Worm (Caenorhabditis elegans) whole organism, L4 larva: Measurements from ENCODE around the gene C29F9.6.

Source experiments
- aly-2 ChIP-seq: sonication (generic microtip); optimal IDR thresholded peaks from 2 replicates; lab custom pipeline; 2018; ENCODE audit warnings: missing biosample characterization, missing genetic modification characterization
- fos-1 ChIP-seq: fragments of 150-350 bp; optimal IDR thresholded peaks from 2 replicates; lab custom pipeline; 2014; ENCODE audit warnings: missing biosample characterization, missing genetic modification characterization
- hlh-11 ChIP-seq: fragments of 200-800 bp; sonication (Bioruptor generic); optimal IDR thresholded peaks from 2 replicates; lab custom pipeline; 2018; ENCODE audit warnings: mild to moderate bottlenecking, missing genetic modification characterization, missing compliant biosample characterization
- mdt-29 ChIP-seq: fragments of 200-800 bp; sonication (Bioruptor generic); IDR thresholded peaks from 2 replicates; pipeline ENCODE4 v1.3.6; 2022; ENCODE audit warnings: missing genetic modification reagents, missing genetic modification characterization, missing compliant biosample characterization
- nhr-237 ChIP-seq: sonication (generic microtip); optimal IDR thresholded peaks from 2 replicates; lab custom pipeline; 2017; ENCODE audit warnings: missing biosample characterization, missing genetic modification characterization
- nhr-76 ChIP-seq: fragments of 150-350 bp; optimal IDR thresholded peaks from 2 replicates; lab custom pipeline; 2014; ENCODE audit warnings: missing biosample characterization, missing genetic modification characterization
- spr-1 ChIP-seq: sonication (generic microtip); optimal IDR thresholded peaks from 2 replicates; lab custom pipeline; 2016; ENCODE audit warnings: mild to moderate bottlenecking, missing genetic modification characterization, missing compliant biosample characterization
- unc-62 ChIP-seq, 3 experiments: fragments of 150-350 bp in 1 of 3; sonication (generic microtip); optimal IDR thresholded peaks in 2 of 3; peaks in 1 of 3; 1 replicate in 1 of 3; 2 replicates in 2 of 3; lab custom pipeline; 2014 to 2017; ENCODE audit warnings: missing biosample characterization in 3 of 3, missing genetic modification characterization in 3 of 3, missing genetic modification reagents in 3 of 3, missing genotype in 1 of 3
- zag-1 ChIP-seq: fragments of 150-350 bp; optimal IDR thresholded peaks from 2 replicates; lab custom pipeline; 2014; ENCODE audit warnings: missing biosample characterization, missing genetic modification characterization

- no peak for TF ChIP-seq nhr-237 (tag; lab: Kevin White, UChicago)
- peak; percentile 15 for TF ChIP-seq hlh-11 (tag; lab: Kevin White, UChicago)
- no peak for TF ChIP-seq nhr-76
- no peak for TF ChIP-seq mdt-29 (GFP tag; lab: Robert Waterston, UW)
- no peak for TF ChIP-seq zag-1
- TF ChIP-seq aly-2 (tag; lab: Kevin White, UChicago): no peak
- no peak for TF ChIP-seq unc-62 (GFP tag; optimal IDR thresholded peaks at IDR 0.05 in 1 of 2; lab: Kevin White, UChicago)
- no peak for TF ChIP-seq unc-62 (tag; optimal IDR thresholded peaks at IDR 0.05; lab: Kevin White, UChicago)
- no peak for TF ChIP-seq fos-1
- TF ChIP-seq spr-1: no peak
These were observed 32.9 kb downstream of the C29F9.6 start, which contains the start of gene sqst-5 for ce11 chrIII:147570-148076.
